Worm (Caenorhabditis elegans): ENCODE measurements around the gene C06A1.6.

Gene C06A1.6

ce11 chrII:10541923-10542486, 22.5 kb downstream of the C06A1.6 start, which contains the start of gene pro-1 (continued):
- TF ChIP-seq ceh-32 (tag; optimal IDR thresholded peaks at IDR 0.05; ENCODE audit: poor library complexity) (no peak), mdl-1 (tag; optimal IDR thresholded peaks at IDR 0.05) (peak; percentile 6 to 13), ZK546.5 (tag; optimal IDR thresholded peaks at IDR 0.05) (no peak), pqm-1 (tag; optimal IDR thresholded peaks at IDR 0.05) (no peak), egl-43 (GFP tag; IDR thresholded peaks at IDR 0.05) (peak; percentile 92), ceh-28 (tag; optimal IDR thresholded peaks at IDR 0.05) (peak; percentile 52), unc-130 (GFP tag; optimal IDR thresholded peaks at IDR 0.05) (no peak), nhr-11 (tag; optimal IDR thresholded peaks at IDR 0.05) (peak; percentile 61), zfp-3 (GFP tag; conservative IDR thresholded peaks at IDR 0.05) (peak; percentile 94), vab-7 (GFP tag; IDR thresholded peaks at IDR 0.05) (0 out of 2 replicates have a peak, but pooled peaks have one; percentile 68), saeg-2 (GFP tag; IDR thresholded peaks at IDR 0.05) (peak; percentile 83), cey-2 (tag; optimal IDR thresholded peaks at IDR 0.05; ENCODE audit: borderline replicate concordance, insufficient read depth) (no peak), spr-1 (tag; optimal IDR thresholded peaks at IDR 0.05) (no peak), set-16 (GFP tag; IDR thresholded peaks at IDR 0.05) (0 out of 2 replicates have a peak, but pooled peaks have one; percentile 7), madf-5 (GFP tag; IDR thresholded peaks at IDR 0.05) (peak; percentile 45 to 73), hlh-11 (tag; optimal IDR thresholded peaks at IDR 0.05) (peak; percentile 76), dmd-8 (GFP tag; IDR thresholded peaks at IDR 0.05) (0 out of 2 replicates have a peak, but pooled peaks have one; percentile 39), F26F4.8 (GFP tag; conservative IDR thresholded peaks at IDR 0.05) (no peak), ztf-7 (tag; optimal IDR thresholded peaks at IDR 0.05) (peak; percentile 20), ceh-20 (GFP tag; IDR thresholded peaks at IDR 0.05) (peak; percentile 92), ceh-62 (tag; optimal IDR thresholded peaks at IDR 0.05) (no peak), daf-19 (GFP tag; conservative IDR thresholded peaks at IDR 0.05) (peak; percentile 78), fos-1 (tag; optimal IDR thresholded peaks at IDR 0.05) (peak; percentile 60), ces-1 (GFP tag; optimal IDR thresholded peaks at IDR 0.05) (no peak), mxl-2 (GFP tag; conservative IDR thresholded peaks at IDR 0.05) (no peak), T26A8.4 (GFP tag; IDR thresholded peaks at IDR 0.05) (peak; percentile 95), lin-13 (GFP tag; optimal IDR thresholded peaks at IDR 0.05) (peak; percentile 6), nhr-25 (tag; optimal IDR thresholded peaks at IDR 0.05; ENCODE audit: borderline replicate concordance, insufficient read depth) (peak; percentile 62), Y5F2A.4 (GFP tag; optimal IDR thresholded peaks at IDR 0.05) (no peak), Y105C5A.15 (GFP tag; IDR thresholded peaks at IDR 0.05) (peak; percentile 50; the same call in 1 of the 2 replicates), F49E8.2 (tag; optimal IDR thresholded peaks at IDR 0.05; ENCODE audit: borderline replicate concordance) (no peak), ama-1 (optimal IDR thresholded peaks at IDR 0.05) (peak; percentile 92), zip-11 (GFP tag; IDR thresholded peaks at IDR 0.05) (peak; percentile 35; the same call in 1 of the 2 replicates), tra-1 (GFP tag; IDR thresholded peaks at IDR 0.05) (peak; percentile 65), nhr-237 (tag; optimal IDR thresholded peaks at IDR 0.05) (no peak), unc-39 (tag; optimal IDR thresholded peaks at IDR 0.05) (no peak), nhr-77 (tag; optimal IDR thresholded peaks at IDR 0.05) (peak; percentile 72), madf-9 (GFP tag; conservative IDR thresholded peaks at IDR 0.05) (no peak), pha-4 (GFP tag; IDR thresholded peaks at IDR 0.05) (peak; percentile 87), pha-4 (tag; optimal IDR thresholded peaks at IDR 0.05) (peak; percentile 32), snpc-4 (tag; optimal IDR thresholded peaks at IDR 0.05) (no peak), R02D3.7 (tag; optimal IDR thresholded peaks at IDR 0.05) (peak; percentile 80), dpl-1 (GFP tag; optimal IDR thresholded peaks at IDR 0.05) (peak; percentile 58), lin-15B (tag; optimal IDR thresholded peaks at IDR 0.05) (no peak), hlh-30 (tag; optimal IDR thresholded peaks at IDR 0.05; ENCODE audit: insufficient read depth) (peak; percentile 83), rbr-2 (tag; optimal IDR thresholded peaks at IDR 0.05) (peak; percentile 62), sdz-12 (GFP tag; optimal IDR thresholded peaks at IDR 0.05) (peak; percentile 98), nhr-102 (tag; optimal IDR thresholded peaks at IDR 0.05) (peak; percentile 85), T20F7.1 (GFP tag; optimal IDR thresholded peaks at IDR 0.05) (peak; percentile 83), arid-1 (GFP tag; conservative IDR thresholded peaks at IDR 0.05) (peak; percentile 92)
